Worm (Caenorhabditis elegans) whole organism, young adult: ENCODE data around the gene zyg-11.

Experiments
- B0035.1 ChIP-seq: sonication (generic microtip); optimal IDR thresholded peaks from 2 replicates; lab custom pipeline; 2016; ENCODE audit warnings: missing genetic modification characterization, mild to moderate bottlenecking, missing compliant biosample characterization, missing genotype, missing genetic modification reagents
- F10E7.11 ChIP-seq: sonication (generic microtip); optimal IDR thresholded peaks from 2 replicates; lab custom pipeline; 2017; ENCODE audit warnings: mild to moderate bottlenecking, missing genetic modification characterization, moderate library complexity, missing compliant biosample characterization
- F23B12.7 ChIP-seq: sonication (generic microtip); optimal IDR thresholded peaks from 2 replicates; lab custom pipeline; 2017; ENCODE audit warnings: missing genetic modification characterization, mild to moderate bottlenecking, missing compliant biosample characterization, antibody characterized with exemption, moderate library complexity; ENCODE audit not compliant: insufficient read depth
- F33H1.4 ChIP-seq: fragments of 200-800 bp; sonication (Bioruptor generic); IDR thresholded peaks from 2 replicates; pipeline ENCODE4 v1.3.6; 2022; ENCODE audit warnings: missing genetic modification reagents, missing genetic modification characterization, missing compliant biosample characterization
- F37B4.10 ChIP-seq: fragments of 200-800 bp; sonication (Bioruptor generic); IDR thresholded peaks from 2 replicates; pipeline ENCODE4 v1.3.6; 2022; ENCODE audit warnings: missing genetic modification characterization, missing compliant biosample characterization
- F39B2.1 ChIP-seq: fragments of 200-800 bp; sonication (Bioruptor generic); IDR thresholded peaks from 2 replicates; pipeline ENCODE4 v1.3.6; 2022; ENCODE audit warnings: missing genetic modification reagents, missing genetic modification characterization, missing compliant biosample characterization
- Y53G8AR.9 ChIP-seq: fragments of 200-800 bp; sonication (Bioruptor generic); conservative IDR thresholded peaks from 2 replicates; pipeline ENCODE4 v1.3.6; 2022; ENCODE audit warnings: missing genetic modification reagents, missing genetic modification characterization, missing compliant biosample characterization
- Y67H2A.10 ChIP-seq: fragments of 200-800 bp; sonication (Bioruptor generic); conservative IDR thresholded peaks from 2 replicates; pipeline ENCODE4 v1.3.6; 2022; ENCODE audit warnings: missing genetic modification reagents, missing genetic modification characterization, missing compliant biosample characterization
- akir-1 ChIP-seq: fragments of 200-800 bp; sonication (Bioruptor generic); optimal IDR thresholded peaks from 2 replicates; lab custom pipeline; 2018; ENCODE audit warnings: mild to moderate bottlenecking, missing genetic modification characterization, moderate library complexity, missing compliant biosample characterization
- ama-1 ChIP-seq, 3 experiments: fragments of 150-350 bp in 1 of 3; sonication (generic microtip) in 2 of 3; optimal IDR thresholded peaks; 2 replicates each; lab custom pipeline; 2014 to 2018; ENCODE audit warnings: missing biosample characterization in 2 of 3, missing genetic modification characterization in 2 of 3, missing genetic modification reagents in 2 of 3
- aptf-3 ChIP-seq: fragments of 200-800 bp; sonication (Bioruptor generic); IDR thresholded peaks from 2 replicates; pipeline ENCODE4 v1.3.6; 2022; ENCODE audit warnings: missing genetic modification characterization, missing compliant biosample characterization
- atf-7 ChIP-seq: sonication (generic microtip); optimal IDR thresholded peaks from 2 replicates; lab custom pipeline; 2017; ENCODE audit warnings: mild to moderate bottlenecking, missing genetic modification characterization, missing compliant biosample characterization
- attf-6 ChIP-seq: fragments of 200-800 bp; sonication (Bioruptor generic); IDR thresholded peaks from 2 replicates; pipeline ENCODE4 v1.3.6; 2022; ENCODE audit warnings: missing genetic modification reagents, missing genetic modification characterization, missing compliant biosample characterization
- bed-1 ChIP-seq: fragments of 200-800 bp; sonication (Bioruptor generic); IDR thresholded peaks from 2 replicates; pipeline ENCODE4 v1.3.6; 2022; ENCODE audit warnings: missing genetic modification reagents, missing genetic modification characterization, missing compliant biosample characterization
- ccch-3 ChIP-seq: fragments of 200-800 bp; sonication (Bioruptor generic); optimal IDR thresholded peaks from 2 replicates; lab custom pipeline; 2018; ENCODE audit warnings: mild to moderate bottlenecking, missing genetic modification characterization, missing compliant biosample characterization
- ceh-40 ChIP-seq: fragments of 200-800 bp; sonication (Bioruptor generic); IDR thresholded peaks from 2 replicates; pipeline ENCODE4 v1.3.6; 2022; ENCODE audit warnings: missing genetic modification characterization, missing compliant biosample characterization
- ceh-79 ChIP-seq: sonication (generic microtip); optimal IDR thresholded peaks from 2 replicates; lab custom pipeline; 2017; ENCODE audit warnings: mild to moderate bottlenecking, missing genetic modification characterization, missing compliant biosample characterization
- dox-1 ChIP-seq: fragments of 200-800 bp; sonication (Bioruptor generic); IDR thresholded peaks from 2 replicates; pipeline ENCODE4 v1.3.6; 2022; ENCODE audit warnings: missing genetic modification reagents, missing genetic modification characterization, missing compliant biosample characterization
- egl-44 ChIP-seq: fragments of 200-800 bp; sonication (Bioruptor generic); IDR thresholded peaks from 2 replicates; pipeline ENCODE4 v1.3.6; 2022; ENCODE audit warnings: missing genetic modification reagents, missing genetic modification characterization, missing compliant biosample characterization
- ekl-4 ChIP-seq: fragments of 200-800 bp; sonication (Bioruptor generic); IDR thresholded peaks from 2 replicates; pipeline ENCODE4 v1.3.6; 2022; ENCODE audit warnings: missing genetic modification reagents, missing genetic modification characterization, missing compliant biosample characterization
- fkh-3 ChIP-seq: sonication (generic microtip); optimal IDR thresholded peaks from 2 replicates; lab custom pipeline; 2016; ENCODE audit warnings: mild to moderate bottlenecking, missing genetic modification characterization, missing compliant biosample characterization
- him-1 ChIP-seq: sonication (generic microtip); optimal IDR thresholded peaks from 2 replicates; lab custom pipeline; 2016; ENCODE audit warnings: missing genotype, missing genetic modification reagents, missing genetic modification characterization, missing compliant biosample characterization
- hmg-1.2 ChIP-seq: fragments of 200-800 bp; sonication (Bioruptor generic); IDR thresholded peaks from 2 replicates; pipeline ENCODE4 v1.3.6; 2022; ENCODE audit warnings: missing genetic modification reagents, missing genetic modification characterization, missing compliant biosample characterization
- hmg-20 ChIP-seq: fragments of 200-800 bp; sonication (Bioruptor generic); IDR thresholded peaks from 2 replicates; pipeline ENCODE4 v1.3.6; 2022; ENCODE audit warnings: missing genetic modification reagents, missing genetic modification characterization, missing compliant biosample characterization
- let-607 ChIP-seq, 2 experiments: fragments of 200-800 bp in 1 of 2; sonication (Bioruptor generic) in 1 of 2; sonication (generic microtip) in 1 of 2; optimal IDR thresholded peaks; 2 replicates each; lab custom pipeline; 2016 to 2018; ENCODE audit warnings: mild to moderate bottlenecking in 2 of 2, missing compliant biosample characterization in 2 of 2, missing genetic modification characterization in 2 of 2, moderate library complexity in 2 of 2, missing genotype in 1 of 2
- lin-35 ChIP-seq, 3 experiments: fragments of 150-350 bp in 2 of 3; sonication (generic microtip) in 1 of 3; optimal IDR thresholded peaks; 2 replicates each; lab custom pipeline; 2014 to 2018; ENCODE audit warnings: missing biosample characterization in 3 of 3, missing genetic modification characterization in 3 of 3, missing genetic modification reagents in 3 of 3
- lin-40 ChIP-seq: sonication (generic microtip); optimal IDR thresholded peaks from 2 replicates; lab custom pipeline; 2016; ENCODE audit warnings: missing genetic modification characterization, mild to moderate bottlenecking, missing compliant biosample characterization, missing genotype, missing genetic modification reagents
- lin-54 ChIP-seq: fragments of 200-800 bp; sonication (Bioruptor generic); optimal IDR thresholded peaks from 2 replicates; lab custom pipeline; 2018; ENCODE audit warnings: mild to moderate bottlenecking, missing genetic modification characterization, missing compliant biosample characterization
- madf-10 ChIP-seq: sonication (generic microtip); optimal IDR thresholded peaks from 2 replicates; lab custom pipeline; 2016; ENCODE audit warnings: mild to moderate bottlenecking, missing genetic modification characterization, missing compliant biosample characterization
- madf-8 ChIP-seq: fragments of 200-800 bp; sonication (Bioruptor generic); conservative IDR thresholded peaks from 2 replicates; pipeline ENCODE4 v1.3.6; 2022; ENCODE audit warnings: missing genetic modification reagents, missing genetic modification characterization, missing compliant biosample characterization
- mcd-1 ChIP-seq: fragments of 200-800 bp; sonication (Bioruptor generic); IDR thresholded peaks from 2 replicates; pipeline ENCODE4 v1.3.6; 2022; ENCODE audit warnings: missing genetic modification reagents, missing genetic modification characterization, missing compliant biosample characterization
- mes-4 ChIP-seq: sonication (generic microtip); optimal IDR thresholded peaks from 2 replicates; lab custom pipeline; 2016; ENCODE audit warnings: missing genotype, missing genetic modification characterization, missing compliant biosample characterization
- nhr-120 ChIP-seq: fragments of 200-800 bp; sonication (Bioruptor generic); IDR thresholded peaks from 2 replicates; pipeline ENCODE4 v1.3.6; 2022; ENCODE audit warnings: missing genetic modification characterization, missing compliant biosample characterization
- nhr-179 ChIP-seq: sonication (generic microtip); optimal IDR thresholded peaks from 2 replicates; lab custom pipeline; 2016; ENCODE audit warnings: mild to moderate bottlenecking, missing genetic modification characterization, missing compliant biosample characterization
- nhr-27 ChIP-seq: fragments of 200-800 bp; sonication (Bioruptor generic); optimal IDR thresholded peaks from 2 replicates; lab custom pipeline; 2018; ENCODE audit warnings: mild to moderate bottlenecking, missing genetic modification characterization, moderate library complexity, missing compliant biosample characterization
- pbrm-1 ChIP-seq: fragments of 200-800 bp; sonication (Bioruptor generic); IDR thresholded peaks from 2 replicates; pipeline ENCODE4 v1.3.6; 2022; ENCODE audit warnings: missing genetic modification reagents, missing genetic modification characterization, missing compliant biosample characterization
- pha-4 ChIP-seq: fragments of 150-350 bp; sonication (generic microtip); optimal IDR thresholded peaks from 2 replicates; lab custom pipeline; 2014; ENCODE audit warnings: missing biosample characterization, missing genetic modification reagents, missing genetic modification characterization
- repo-1 ChIP-seq: sonication (generic microtip); optimal IDR thresholded peaks from 2 replicates; lab custom pipeline; 2017; ENCODE audit warnings: mild to moderate bottlenecking, missing genetic modification characterization, missing compliant biosample characterization
- sdz-38 ChIP-seq: sonication (generic microtip); optimal IDR thresholded peaks from 2 replicates; lab custom pipeline; 2016; ENCODE audit warnings: missing genotype, missing genetic modification characterization, missing compliant biosample characterization
- snpc-1.3 ChIP-seq: sonication (generic microtip); optimal IDR thresholded peaks from 2 replicates; lab custom pipeline; 2017; ENCODE audit warnings: missing genetic modification characterization, mild to moderate bottlenecking, missing compliant biosample characterization, antibody characterized with exemption, moderate library complexity, missing genotype, missing genetic modification reagents; ENCODE audit not compliant: insufficient read depth
- snpc-4 ChIP-seq, 5 experiments: fragments of 150-350 bp in 1 of 5; sonication (generic microtip) in 4 of 5; optimal IDR thresholded peaks; 2 replicates each; lab custom pipeline; 2014 to 2018; ENCODE audit warnings: missing genetic modification characterization in 5 of 5, missing biosample characterization in 3 of 5, antibody characterized with exemption in 2 of 5, mild to moderate bottlenecking in 2 of 5, missing compliant biosample characterization in 2 of 5, missing genotype in 2 of 5, moderate library complexity in 2 of 5, missing genetic modification reagents in 1 of 5
- tlf-1 ChIP-seq: fragments of 200-800 bp; sonication (Bioruptor generic); optimal IDR thresholded peaks from 2 replicates; lab custom pipeline; 2018; ENCODE audit warnings: mild to moderate bottlenecking, missing genetic modification characterization, missing compliant biosample characterization
- unc-130 ChIP-seq: sonication (generic microtip); optimal IDR thresholded peaks from 2 replicates; lab custom pipeline; 2016; ENCODE audit warnings: missing genetic modification reagents, missing genetic modification characterization, missing compliant biosample characterization
- unc-62 ChIP-seq: fragments of 150-350 bp; optimal IDR thresholded peaks from 2 replicates; lab custom pipeline; 2014; ENCODE audit warnings: missing biosample characterization, missing genetic modification reagents, missing genetic modification characterization
- zim-3 ChIP-seq: sonication (generic microtip); optimal IDR thresholded peaks from 2 replicates; lab custom pipeline; 2017; ENCODE audit warnings: mild to moderate bottlenecking, missing genetic modification characterization, moderate library complexity, missing compliant biosample characterization
- ztf-18 ChIP-seq: sonication (generic microtip); optimal IDR thresholded peaks from 2 replicates; lab custom pipeline; 2016; ENCODE audit warnings: missing genotype, mild to moderate bottlenecking, missing genetic modification characterization, missing compliant biosample characterization
- ztf-25 ChIP-seq: fragments of 200-800 bp; sonication (Bioruptor generic); IDR thresholded peaks from 2 replicates; pipeline ENCODE4 v1.3.6; 2022; ENCODE audit warnings: missing genetic modification reagents, missing genetic modification characterization, missing compliant biosample characterization
- ztf-26 ChIP-seq: sonication (generic microtip); optimal IDR thresholded peaks from 2 replicates; lab custom pipeline; 2017; ENCODE audit warnings: missing genetic modification characterization, missing compliant biosample characterization

Gene zyg-11

ce11 chrII:8039416-8039815 is 21.9 kb downstream of the zyg-11 start, which contains the start of the genes ubh-4 and algn-6 (continued):
- TF ChIP-seq nhr-120 (GFP tag; lab: Robert Waterston, UW) (no peak), aptf-3 (GFP tag; lab: Robert Waterston, UW) (no peak), him-1 (no peak), bed-1 (GFP tag; lab: Robert Waterston, UW) (no peak), B0035.1 (no peak), repo-1 (tag; lab: Kevin White, UChicago) (no peak), atf-7 (tag; lab: Kevin White, UChicago) (no peak), pha-4 (no peak), F23B12.7 (tag; lab: Kevin White, UChicago) (peak; percentile 63), lin-35 (GFP tag; optimal IDR thresholded peaks at IDR 0.05; lab: Kevin White, UChicago) (no peak), madf-10 (tag; lab: Kevin White, UChicago) (peak; percentile 32), F33H1.4 (GFP tag; lab: Robert Waterston, UW) (peak; percentile 24; the same call in 1 of the 2 replicates), F10E7.11 (no peak), Y67H2A.10 (GFP tag; lab: Robert Waterston, UW) (0 out of 2 replicates have a peak, but pooled peaks have one; percentile 22), snpc-4 (GFP tag; optimal IDR thresholded peaks at IDR 0.05; lab: Kevin White, UChicago) (no peak), snpc-4 (tag; optimal IDR thresholded peaks at IDR 0.05; lab: Kevin White, UChicago) (peak; percentile 24 to 40 (median 29)), Y53G8AR.9 (GFP tag; lab: Robert Waterston, UW) (no peak), attf-6 (no peak), dox-1 (GFP tag; lab: Robert Waterston, UW) (peak; percentile 86; the same call in 1 of the 2 replicates), nhr-179 (tag; lab: Kevin White, UChicago) (no peak), F39B2.1 (no peak), tlf-1 (GFP tag; lab: Kevin White, UChicago) (no peak), akir-1 (GFP tag; lab: Kevin White, UChicago) (no peak), nhr-27 (no peak), pbrm-1 (GFP tag; lab: Robert Waterston, UW) (peak; percentile 60; the same call in 1 of the 2 replicates), ceh-40 (no peak), madf-8 (GFP tag; lab: Robert Waterston, UW) (peak; percentile 32; the same call in 1 of the 2 replicates), hmg-20 (GFP tag; lab: Robert Waterston, UW) (no peak), mcd-1 (GFP tag; lab: Robert Waterston, UW) (peak; percentile 89), ekl-4 (no peak), hmg-1.2 (GFP tag; lab: Robert Waterston, UW) (peak; percentile 67; the same call in 1 of the 2 replicates), lin-54 (GFP tag; lab: Kevin White, UChicago) (peak; percentile 72), lin-40 (tag; lab: Kevin White, UChicago) (peak; percentile 16), ztf-18 (tag; lab: Kevin White, UChicago) (peak; percentile 59), ztf-26 (no peak), unc-130 (GFP tag; lab: Kevin White, UChicago) (peak; percentile 89), sdz-38 (tag; lab: Kevin White, UChicago) (no peak), snpc-1.3 (peak; percentile 3), F37B4.10 (GFP tag; lab: Robert Waterston, UW) (no peak), ccch-3 (GFP tag; lab: Kevin White, UChicago) (no peak), unc-62 (GFP tag; lab: Kevin White, UChicago) (no peak), ceh-79 (tag; lab: Kevin White, UChicago) (no peak), egl-44 (GFP tag; lab: Robert Waterston, UW) (0 out of 2 replicates have a peak, but pooled peaks have one; percentile 13), zim-3 (no peak), let-607 (tag; optimal IDR thresholded peaks at IDR 0.05; lab: Kevin White, UChicago) (no peak), ama-1 (optimal IDR thresholded peaks at IDR 0.05; lab: Kevin White, UChicago) (no peak), ama-1 (GFP tag; optimal IDR thresholded peaks at IDR 0.05; lab: Kevin White, UChicago) (no peak), fkh-3 (tag; lab: Kevin White, UChicago) (no peak), mes-4 (tag; lab: Kevin White, UChicago) (no peak), ztf-25 (GFP tag; lab: Robert Waterston, UW) (0 out of 2 replicates have a peak, but pooled peaks have one; percentile 29)
